Worm (Caenorhabditis elegans): Measurements from ENCODE around the gene dnj-16.

The dnj-16 gene

DNA sequence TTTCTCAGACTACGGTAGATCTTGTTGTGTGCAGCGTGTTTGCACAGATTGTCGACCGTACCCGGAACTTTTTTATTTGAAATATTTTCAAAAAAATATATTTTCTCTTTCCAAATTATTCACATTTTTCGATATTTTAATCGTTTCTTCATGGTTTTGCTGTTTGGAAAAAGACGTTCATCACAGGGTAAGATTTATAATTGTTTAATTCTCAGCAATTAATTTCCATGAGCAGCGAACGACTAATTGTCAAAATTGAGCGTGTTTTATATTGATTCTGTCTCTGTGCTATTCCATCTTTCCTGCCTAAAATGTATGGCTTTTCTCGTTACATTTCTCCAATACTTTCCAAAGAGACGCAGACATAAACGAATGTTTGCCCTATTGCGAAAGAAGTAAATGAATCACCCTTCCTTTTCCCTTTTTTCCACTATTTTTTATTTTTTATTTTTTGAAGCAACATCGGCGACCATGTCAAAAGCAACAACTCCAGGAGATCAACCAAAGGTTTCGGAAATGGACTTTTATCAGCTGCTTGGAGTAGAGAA is at the start of gene dnj-16:
Gene dnj-16, plus strand, starts transcription at position 51 of the 548 bp plus-strand sequence.
- no peak for TF ChIP-seq D2030.7 (GFP tag; IDR thresholded peaks at IDR 0.05)
- TF ChIP-seq madf-8 (GFP tag; conservative IDR thresholded peaks at IDR 0.05), result no peak
- peak; percentile 96 for TF ChIP-seq cebp-1 (GFP tag; IDR thresholded peaks at IDR 0.05)
- peak; percentile 98 for TF ChIP-seq cebp-1 (tag; optimal IDR thresholded peaks at IDR 0.05)
- peak; percentile 61 for TF ChIP-seq attf-5 (GFP tag; optimal IDR thresholded peaks at IDR 0.05)
- peak; percentile 24 for TF ChIP-seq snpc-1.3 (tag; optimal IDR thresholded peaks at IDR 0.05; ENCODE audit: insufficient read depth)
- no peak for TF ChIP-seq ztf-25 (GFP tag; IDR thresholded peaks at IDR 0.05)
- peak; percentile 85 for TF ChIP-seq lsl-1 (GFP tag; optimal IDR thresholded peaks at IDR 0.05)
- no peak for TF ChIP-seq Y95B8A.8 (GFP tag; IDR thresholded peaks at IDR 0.05)
- peak; percentile 23; the same call in 1 of the 2 replicates for TF ChIP-seq hmg-1.2 (GFP tag; IDR thresholded peaks at IDR 0.05)
- TF ChIP-seq ama-1 (optimal IDR thresholded peaks at IDR 0.05), result no peak
- no peak for TF ChIP-seq ama-1 (GFP tag; optimal IDR thresholded peaks at IDR 0.05)
- TF ChIP-seq nhr-80 (tag; optimal IDR thresholded peaks at IDR 0.05), result peak; percentile 31

DNA sequence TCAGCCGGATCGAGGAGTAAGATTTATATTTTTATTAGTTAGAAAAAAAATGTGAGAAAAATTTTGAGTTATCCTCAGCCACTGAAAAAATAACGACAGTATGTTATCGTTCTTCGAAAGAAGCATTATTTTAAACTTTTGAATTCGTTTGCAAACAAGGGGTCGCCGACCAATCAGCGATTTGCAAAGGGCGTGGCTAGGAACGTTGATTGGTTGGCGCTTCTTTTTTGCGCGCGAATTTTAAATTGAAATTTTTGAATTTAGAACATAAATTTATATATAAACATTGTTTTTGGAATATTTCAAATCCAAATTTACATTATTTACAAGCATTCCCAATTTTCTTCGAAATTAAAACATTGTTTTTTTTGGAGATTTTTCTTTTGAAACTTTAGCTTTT is 47.8 kb upstream of the dnj-16 start:
- no peak for TF ChIP-seq attf-6 (GFP tag; IDR thresholded peaks at IDR 0.05)
- 0 out of 2 replicates have a peak, but pooled peaks have one; percentile 40 for TF ChIP-seq nfyb-1 (GFP tag; IDR thresholded peaks at IDR 0.05)

DNA sequence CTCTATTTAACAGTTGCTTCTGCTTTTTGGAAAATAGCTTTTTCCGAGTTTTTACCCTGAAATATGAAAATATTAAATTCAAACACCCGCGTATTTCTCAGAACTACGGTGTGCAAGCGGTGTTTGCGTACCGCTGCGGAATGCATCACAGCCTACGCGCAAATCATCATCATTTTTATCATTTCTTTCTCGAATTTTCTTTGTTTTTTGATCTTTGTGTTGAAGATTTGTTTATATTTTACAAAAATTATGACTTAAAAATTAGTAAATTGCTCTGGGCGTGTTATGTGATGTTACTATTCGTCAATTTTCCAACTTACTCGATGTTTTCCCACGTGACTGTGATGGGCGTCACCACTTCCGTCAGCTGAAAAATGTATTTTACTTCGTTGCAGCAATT is 40.0 kb upstream of the dnj-16 start:
- TF ChIP-seq Y67H2A.10 (GFP tag; conservative IDR thresholded peaks at IDR 0.05) (no peak), F22D6.2 (tag; optimal IDR thresholded peaks at IDR 0.05) (no peak), ama-1 (optimal IDR thresholded peaks at IDR 0.05) (peak; percentile 67), ama-1 (GFP tag; optimal IDR thresholded peaks at IDR 0.05) (no peak), dpl-1 (GFP tag; optimal IDR thresholded peaks at IDR 0.05) (peak; percentile 86), snpc-1.3 (tag; optimal IDR thresholded peaks at IDR 0.05; ENCODE audit: insufficient read depth) (peak; percentile 6), sea-2 (GFP tag; IDR thresholded peaks at IDR 0.05) (no peak), lsy-27 (tag; optimal IDR thresholded peaks at IDR 0.05; ENCODE audit: borderline replicate concordance, insufficient read depth) (no peak), ccch-3 (GFP tag; optimal IDR thresholded peaks at IDR 0.05) (no peak), attf-3 (GFP tag; conservative IDR thresholded peaks at IDR 0.05) (no peak), nhr-27 (tag; optimal IDR thresholded peaks at IDR 0.05) (no peak), ceh-58 (GFP tag; IDR thresholded peaks at IDR 0.05) (no peak), madf-6 (GFP tag; IDR thresholded peaks at IDR 0.05) (peak; percentile 57), ZK185.1 (tag; optimal IDR thresholded peaks at IDR 0.05; ENCODE audit: poor library complexity, severe bottlenecking) (peak; percentile 33), Y53F4B.3 (GFP tag; IDR thresholded peaks at IDR 0.05) (no peak), F57A8.1 (GFP tag; optimal IDR thresholded peaks at IDR 0.05) (no peak), ets-4 (GFP tag; optimal IDR thresholded peaks at IDR 0.05) (no peak), somi-1 (GFP tag; optimal IDR thresholded peaks at IDR 0.05) (no peak), nfyb-1 (GFP tag; IDR thresholded peaks at IDR 0.05) (peak; percentile 23; the same call in 1 of the 2 replicates), madf-3 (GFP tag; IDR thresholded peaks at IDR 0.05) (no peak), aptf-3 (GFP tag; IDR thresholded peaks at IDR 0.05) (no peak), hrde-1 (tag; optimal IDR thresholded peaks at IDR 0.05; ENCODE audit: borderline replicate concordance) (no peak), unc-62 (GFP tag; optimal IDR thresholded peaks at IDR 0.05) (no peak), ceh-27 (GFP tag; optimal IDR thresholded peaks at IDR 0.05) (peak; percentile 23), snpc-4 (GFP tag; optimal IDR thresholded peaks at IDR 0.05) (no peak), snpc-4 (tag; optimal IDR thresholded peaks at IDR 0.05) (peak in 3 of 4 experiments; percentile 7 to 39 (median 12)), B0336.3 (GFP tag; IDR thresholded peaks at IDR 0.05) (no peak), hmg-20 (GFP tag; IDR thresholded peaks at IDR 0.05) (no peak), T26A5.8 (tag; optimal IDR thresholded peaks at IDR 0.05) (no peak), nfya-2 (GFP tag; IDR thresholded peaks at IDR 0.05) (no peak), athp-1 (tag; optimal IDR thresholded peaks at IDR 0.05) (no peak), chd-7 (tag; optimal IDR thresholded peaks at IDR 0.05) (no peak), B0261.1 (tag; optimal IDR thresholded peaks at IDR 0.05) (no peak), T07F8.4 (tag; optimal IDR thresholded peaks at IDR 0.05) (no peak), attf-5 (GFP tag; optimal IDR thresholded peaks at IDR 0.05) (peak; percentile 61)
